Fruit fly (Drosophila melanogaster) whole organism, embryonic: ENCODE measurements around the gene Actn.

ENCODE experiments used
- ATbp ChIP-seq: fragments of 200-800 bp; sonication (Bioruptor generic); optimal IDR thresholded peaks from 2 replicates; lab custom pipeline; 2017; ENCODE audit warnings: missing biosample characterization, mild to moderate bottlenecking, missing genetic modification characterization, missing genetic modification reagents
- Asciz ChIP-seq: fragments of 200-800 bp; sonication (Bioruptor generic); optimal IDR thresholded peaks from 2 replicates; lab custom pipeline; 2017; ENCODE audit warnings: missing biosample characterization, mild to moderate bottlenecking, missing genetic modification characterization, missing genetic modification reagents
- Awh ChIP-seq: fragments of 200-800 bp; sonication (Bioruptor generic); IDR thresholded peaks from 2 replicates; pipeline ENCODE4, ENCODE4 v1.3.6; 2022; ENCODE audit warnings: missing biosample characterization, missing genetic modification characterization
- Blimp-1 ChIP-seq: fragments of 200-800 bp; sonication (Bioruptor generic); optimal IDR thresholded peaks from 3 replicates; lab custom pipeline; 2018; ENCODE audit warnings: missing biosample characterization, missing genetic modification characterization, mild to moderate bottlenecking, moderate library complexity, missing genetic modification reagents
- CG10209 ChIP-seq: fragments of 200-800 bp; sonication (Bioruptor generic); optimal IDR thresholded peaks from 3 replicates; lab custom pipeline; 2017; ENCODE audit warnings: missing biosample characterization, mild to moderate bottlenecking, missing genetic modification characterization, missing genetic modification reagents
- CG10543 ChIP-seq: fragments of 200-800 bp; sonication (Bioruptor generic); optimal IDR thresholded peaks from 3 replicates; lab custom pipeline; 2017; ENCODE audit warnings: missing biosample characterization, mild to moderate bottlenecking, missing genetic modification characterization, moderate library complexity
- CG12299 ChIP-seq: fragments of 200-800 bp; sonication (Bioruptor generic); optimal IDR thresholded peaks from 2 replicates; lab custom pipeline; 2018; ENCODE audit warnings: missing biosample characterization, mild to moderate bottlenecking, missing genetic modification characterization
- CG12942 ChIP-seq: fragments of 200-800 bp; sonication (Bioruptor generic); optimal IDR thresholded peaks from 3 replicates; lab custom pipeline; 2016; ENCODE audit warnings: missing biosample characterization, missing genetic modification characterization
- CG4360 ChIP-seq: fragments of 200-800 bp; sonication (Bioruptor generic); IDR thresholded peaks from 2 replicates; pipeline ENCODE4 v1.3.6; 2022; ENCODE audit warnings: missing biosample characterization, missing genetic modification characterization
- CG6791 ChIP-seq: fragments of 200-800 bp; sonication (Bioruptor generic); IDR thresholded peaks from 3 replicates; pipeline ENCODE4 v1.3.6; 2022; ENCODE audit warnings: missing biosample characterization, missing genetic modification characterization; ENCODE audit not compliant: partially characterized antibody
- CG8089 ChIP-seq: fragments of 200-800 bp; sonication (Bioruptor generic); optimal IDR thresholded peaks from 3 replicates; lab custom pipeline; 2016; ENCODE audit warnings: missing biosample characterization, missing genetic modification characterization
- CG8765 ChIP-seq: fragments of 200-800 bp; sonication (Bioruptor generic); IDR thresholded peaks from 2 replicates; pipeline ENCODE4 v1.3.6; 2022; ENCODE audit warnings: missing biosample characterization, missing genetic modification characterization
- Deaf1 ChIP-seq: fragments of 200-800 bp; optimal IDR thresholded peaks from 3 replicates; lab custom pipeline; 2019; ENCODE audit warnings: missing biosample characterization, mild to moderate bottlenecking, missing genetic modification characterization, moderate library complexity
- Drgx ChIP-seq: fragments of 200-800 bp; sonication (Bioruptor generic); IDR thresholded peaks from 2 replicates; pipeline ENCODE4 v1.3.6; 2022; ENCODE audit warnings: missing biosample characterization, missing genetic modification characterization
- Eip74EF ChIP-seq, 2 experiments: fragments of 200-800 bp in 1 of 2; fragments of >200 bp in 1 of 2; sonication (Bioruptor generic) in 1 of 2; optimal IDR thresholded peaks; 2 replicates each; lab custom pipeline; 2017 to 2019; ENCODE audit warnings: missing biosample characterization in 2 of 2, missing genetic modification characterization in 2 of 2, mild to moderate bottlenecking in 1 of 2, moderate library complexity in 1 of 2
- HLH3B ChIP-seq: fragments of 200-800 bp; sonication (Bioruptor generic); IDR thresholded peaks from 2 replicates; pipeline ENCODE4 v1.3.6; 2022; ENCODE audit warnings: missing biosample characterization, missing genetic modification characterization
- HLH4C ChIP-seq: fragments of 200-800 bp; sonication (Bioruptor generic); IDR thresholded peaks from 3 replicates; pipeline ENCODE4 v1.3.6; 2022; ENCODE audit warnings: missing biosample characterization, missing genetic modification characterization; ENCODE audit not compliant: partially characterized antibody
- Hr78 ChIP-seq, 2 experiments: fragments of 200-800 bp in 1 of 2; fragments of >200 bp in 1 of 2; sonication (Bioruptor generic) in 1 of 2; optimal IDR thresholded peaks; 2 replicates each; lab custom pipeline; 2017 to 2019; ENCODE audit warnings: missing biosample characterization in 2 of 2, missing genetic modification characterization in 2 of 2, mild to moderate bottlenecking in 1 of 2, moderate library complexity in 1 of 2
- Med ChIP-seq: fragments of 200-800 bp; sonication (Bioruptor generic); peaks from one replicate; lab custom pipeline; 2016; ENCODE audit warnings: missing biosample characterization, missing genetic modification characterization, mild to moderate bottlenecking, inconsistent platforms, moderate library complexity
- Nf-YB ChIP-seq: fragments of 200-800 bp; sonication (Bioruptor generic); optimal IDR thresholded peaks from 3 replicates; lab custom pipeline; 2019; ENCODE audit warnings: missing biosample characterization, mild to moderate bottlenecking, missing genetic modification characterization, moderate library complexity
- Nf-YC ChIP-seq: fragments of 200-800 bp; optimal IDR thresholded peaks from 3 replicates; lab custom pipeline; 2019; ENCODE audit warnings: missing biosample characterization, mild to moderate bottlenecking, missing genetic modification characterization, moderate library complexity
- Pdp1 ChIP-seq, 2 experiments: fragments of 200-800 bp; sonication (Bioruptor generic); optimal IDR thresholded peaks; 3 replicates each; lab custom pipeline; 2016; ENCODE audit warnings: missing biosample characterization in 2 of 2, missing genetic modification characterization in 2 of 2, mild to moderate bottlenecking in 1 of 2, moderate library complexity in 1 of 2
- Trl ChIP-seq, 3 experiments: fragments of >200 bp in 2 of 3; fragments of 200-800 bp in 1 of 3; sonication (Bioruptor generic) in 1 of 3; optimal IDR thresholded peaks; 2 replicates in 1 of 3; 3 replicates in 2 of 3; lab custom pipeline; 2016 to 2017; ENCODE audit warnings: missing biosample characterization in 1 of 3, missing genetic modification characterization in 1 of 3
- abd-A ChIP-seq: fragments of 200-800 bp; sonication (Bioruptor generic); optimal IDR thresholded peaks from 3 replicates; lab custom pipeline; 2019; ENCODE audit warnings: missing biosample characterization, mild to moderate bottlenecking, missing genetic modification characterization, moderate library complexity
- cg ChIP-seq: fragments of 200-800 bp; sonication (Bioruptor generic); optimal IDR thresholded peaks from 3 replicates; lab custom pipeline; 2019; ENCODE audit warnings: missing biosample characterization, mild to moderate bottlenecking, missing genetic modification characterization, moderate library complexity
- chinmo ChIP-seq: fragments of 200-800 bp; sonication (Bioruptor generic); IDR thresholded peaks from 4 replicates; pipeline ENCODE4 v1.3.6; 2022; ENCODE audit warnings: missing biosample characterization, missing genetic modification characterization; ENCODE audit not compliant: partially characterized antibody
- ci ChIP-seq: fragments of 200-800 bp; sonication (Bioruptor generic); IDR thresholded peaks from 3 replicates; pipeline ENCODE4 v1.3.6; 2022; ENCODE audit warnings: missing biosample characterization, missing genetic modification characterization
- crol ChIP-seq: fragments of 200-800 bp; sonication (Bioruptor generic); IDR thresholded peaks from 2 replicates; pipeline ENCODE4 v1.3.6; 2022; ENCODE audit warnings: missing biosample characterization, missing genetic modification characterization
- dm ChIP-seq: fragments of 200-800 bp; sonication (Bioruptor generic); optimal IDR thresholded peaks from 3 replicates; lab custom pipeline; 2016; ENCODE audit warnings: missing biosample characterization, missing genetic modification characterization
- grn ChIP-seq: fragments of 200-800 bp; sonication (Bioruptor generic); optimal IDR thresholded peaks from 3 replicates; lab custom pipeline; 2017; ENCODE audit warnings: missing biosample characterization, missing genetic modification characterization
- kni ChIP-seq: fragments of 200-800 bp; sonication (Bioruptor generic); optimal IDR thresholded peaks from 3 replicates; lab custom pipeline; 2017; ENCODE audit warnings: mild to moderate bottlenecking, missing biosample characterization, missing genetic modification reagents, missing genetic modification characterization
- onecut ChIP-seq: fragments of 200-800 bp; sonication (Bioruptor generic); IDR thresholded peaks from 2 replicates; pipeline ENCODE4 v1.3.6; 2022; ENCODE audit warnings: missing biosample characterization, missing genetic modification characterization
- org-1 ChIP-seq: fragments of 200-800 bp; sonication (Bioruptor generic); optimal IDR thresholded peaks from 2 replicates; lab custom pipeline; 2017; ENCODE audit warnings: missing biosample characterization, missing genetic modification characterization
- otp ChIP-seq: fragments of 200-800 bp; sonication (Bioruptor generic); IDR thresholded peaks from 3 replicates; pipeline ENCODE4, ENCODE4 v1.3.6; 2022; ENCODE audit warnings: missing biosample characterization, missing genetic modification characterization
- sens ChIP-seq: fragments of 200-800 bp; sonication (Bioruptor generic); peaks from one replicate; lab custom pipeline; 2016; ENCODE audit warnings: missing biosample characterization, missing genetic modification characterization
- sna ChIP-seq: fragments of 200-800 bp; sonication (Bioruptor generic); IDR thresholded peaks from 2 replicates; pipeline ENCODE4 v1.3.6; 2022; ENCODE audit warnings: missing biosample characterization, missing genetic modification characterization; ENCODE audit not compliant: partially characterized antibody
- sqz ChIP-seq: fragments of 200-800 bp; sonication (Bioruptor generic); optimal IDR thresholded peaks from 3 replicates; lab custom pipeline; 2018; ENCODE audit warnings: missing biosample characterization, mild to moderate bottlenecking, missing genetic modification characterization
- yki ChIP-seq: fragments of >200 bp; optimal IDR thresholded peaks from 3 replicates; lab custom pipeline; 2018
- zen2 ChIP-seq: fragments of 200-800 bp; sonication (Bioruptor generic); IDR thresholded peaks from 3 replicates; pipeline ENCODE4 v1.3.6; 2022; ENCODE audit warnings: missing biosample characterization, missing genetic modification characterization; ENCODE audit not compliant: partially characterized antibody

The Actn gene

dm6 chrX:1975879-1976601, 66.1 kb downstream of the Actn start:
- peak; percentile 61 for TF ChIP-seq Nf-YC
- peak; percentile 38 for TF ChIP-seq abd-A (tag; lab: Kevin White, UChicago)
- TF ChIP-seq CG4360 (GFP tag; lab: Robert Waterston, UW), result peak; percentile 89
- TF ChIP-seq ci, result peak; percentile 39; the same call in 2 of the 3 replicates
- TF ChIP-seq CG8089, result no peak
- peak in 1 of 2 experiments; percentile 93 for TF ChIP-seq Pdp1 (GFP tag; optimal IDR thresholded peaks at IDR 0.05; lab: Kevin White, UChicago)
- no peak for TF ChIP-seq org-1 (GFP tag; lab: Kevin White, UChicago)
- TF ChIP-seq Eip74EF (GFP tag; optimal IDR thresholded peaks at IDR 0.05; lab: Kevin White, UChicago), result peak in 1 of 2 experiments; percentile 14
- TF ChIP-seq sna, result 0 out of 2 replicates have a peak, but pooled peaks have one; percentile 26
- 0 out of 3 replicates have a peak, but pooled peaks have one; percentile 9 for TF ChIP-seq CG6791 (GFP tag; lab: Robert Waterston, UW)
- no peak for TF ChIP-seq Asciz (GFP tag; lab: Kevin White, UChicago)
- TF ChIP-seq cg, result peak; percentile 86
- TF ChIP-seq kni, result peak; percentile 70
- peak; percentile 16 for TF ChIP-seq sqz (GFP tag; lab: Kevin White, UChicago)
- TF ChIP-seq onecut, result no peak
- peak; percentile 94 for TF ChIP-seq crol (GFP tag; lab: Robert Waterston, UW)
- TF ChIP-seq CG8765 (GFP tag; lab: Robert Waterston, UW), result no peak
- TF ChIP-seq Deaf1 (tag; lab: Kevin White, UChicago), result peak; percentile 97
- peak; percentile 5 for TF ChIP-seq Med
- TF ChIP-seq CG10543 (GFP tag; lab: Kevin White, UChicago), result peak; percentile 24
- TF ChIP-seq HLH4C (GFP tag; lab: Robert Waterston, UW), result 0 out of 3 replicates have a peak, but pooled peaks have one; percentile 9
- no peak for TF ChIP-seq CG10209 (GFP tag; lab: Kevin White, UChicago)
- TF ChIP-seq sens (GFP tag; lab: Kevin White, UChicago), result peak; percentile 75
- TF ChIP-seq HLH3B (GFP tag; lab: Robert Waterston, UW), result no peak
- TF ChIP-seq Drgx (GFP tag; lab: Robert Waterston, UW), result peak; percentile 51
- TF ChIP-seq otp (GFP tag; lab: Robert Waterston, UW), result no peak
- TF ChIP-seq CG12299 (tag; lab: Kevin White, UChicago), result no peak
- TF ChIP-seq Hr78 (GFP tag; optimal IDR thresholded peaks at IDR 0.05; lab: Kevin White, UChicago), result peak in 1 of 2 experiments; percentile 91
- no peak for TF ChIP-seq CG12942
- TF ChIP-seq zen2 (GFP tag; lab: Robert Waterston, UW), result peak; percentile 32; the same call in 1 of the 3 replicates
- TF ChIP-seq ATbp (GFP tag; lab: Kevin White, UChicago), result peak; percentile 37
- TF ChIP-seq dm, result peak; percentile 23
- TF ChIP-seq chinmo (GFP tag; lab: Robert Waterston, UW), result peak; percentile 83; the same call in 3 of the 4 replicates
- TF ChIP-seq grn (GFP tag; lab: Kevin White, UChicago), result peak; percentile 89
- TF ChIP-seq Nf-YB, result peak; percentile 70
- peak; percentile 98 for TF ChIP-seq Blimp-1 (GFP tag; lab: Kevin White, UChicago)
- TF ChIP-seq Awh (GFP tag; lab: Robert Waterston, UW), result 0 out of 2 replicates have a peak, but pooled peaks have one; percentile 5
- TF ChIP-seq Trl (optimal IDR thresholded peaks at IDR 0.05; lab: Kevin White, UChicago), result peak; percentile 70 to 87
- TF ChIP-seq Trl (GFP tag; optimal IDR thresholded peaks at IDR 0.05; lab: Kevin White, UChicago), result no peak
- TF ChIP-seq yki (lab: Kevin White, UChicago), result peak; percentile 78
